Fruit fly (Drosophila melanogaster) whole organism, wandering third instar larva: ENCODE data around the gene CG34178.

Source experiments
- CrebA ChIP-seq: fragments of 200-800 bp; sonication (Bioruptor generic); optimal IDR thresholded peaks from 2 replicates; lab custom pipeline; 2016; ENCODE audit warnings: missing biosample characterization, mild to moderate bottlenecking, missing genetic modification characterization, borderline replicate concordance
- HLH106 ChIP-seq: fragments of 200-800 bp; optimal IDR thresholded peaks from 3 replicates; lab custom pipeline; 2019; ENCODE audit warnings: missing biosample characterization, mild to moderate bottlenecking, missing genetic modification characterization, moderate library complexity
- Hr78 ChIP-seq: fragments of >200 bp; optimal IDR thresholded peaks from 2 replicates; lab custom pipeline; 2017; ENCODE audit warnings: missing biosample characterization, missing genetic modification characterization
- Mio ChIP-seq: sonication (Bioruptor generic); optimal IDR thresholded peaks from 2 replicates; lab custom pipeline; 2016; ENCODE audit warnings: missing biosample characterization, missing genetic modification characterization
- dl ChIP-seq, 2 experiments: fragments of 175-275, 200-275 bp in 1 of 2; fragments of 200-275 bp in 1 of 2; sonication (Bioruptor generic); optimal IDR thresholded peaks; lab custom pipeline; 2018; ENCODE audit warnings: mild to moderate bottlenecking in 2 of 2, missing biosample characterization in 2 of 2, missing genetic modification characterization in 2 of 2, moderate library complexity in 2 of 2; ENCODE audit not compliant: partially characterized antibody in 2 of 2, insufficient read depth in 1 of 2
- foxo ChIP-seq, 2 experiments: fragments of 200-800 bp; sonication (Bioruptor generic); optimal IDR thresholded peaks; 2 replicates in 1 of 2; 3 replicates in 1 of 2; lab custom pipeline; 2016 to 2017; ENCODE audit warnings: missing biosample characterization in 2 of 2, missing genetic modification characterization in 2 of 2
- h ChIP-seq: fragments of 200-800 bp; sonication (Bioruptor generic); optimal IDR thresholded peaks from 3 replicates; lab custom pipeline; 2016; ENCODE audit warnings: missing biosample characterization, mild to moderate bottlenecking, missing genetic modification characterization
- sage ChIP-seq: fragments of 200-800 bp; sonication (Bioruptor generic); optimal IDR thresholded peaks from 2 replicates; lab custom pipeline; 2016; ENCODE audit warnings: missing biosample characterization, mild to moderate bottlenecking, missing genetic modification characterization
- usp ChIP-seq: fragments of >200 bp; optimal IDR thresholded peaks from 2 replicates; lab custom pipeline; 2017; ENCODE audit warnings: missing biosample characterization, missing genetic modification characterization

- TF ChIP-seq Mio (GFP tag; lab: Kevin White, UChicago): no peak
- peak; percentile 61 for TF ChIP-seq HLH106 (tag; lab: Kevin White, UChicago)
- no peak for TF ChIP-seq Hr78
- TF ChIP-seq foxo (GFP tag; optimal IDR thresholded peaks at IDR 0.05; lab: Kevin White, UChicago): peak in 1 of 2 experiments; percentile 67
- no peak for TF ChIP-seq CrebA
- TF ChIP-seq sage: no peak
- TF ChIP-seq usp (GFP tag; lab: Kevin White, UChicago): no peak
- TF ChIP-seq h (GFP tag; lab: Kevin White, UChicago): peak; percentile 52
- TF ChIP-seq dl (GFP tag; optimal IDR thresholded peaks at IDR 0.05; lab: Kevin White, UChicago; ENCODE audit: insufficient read depth in 1 of 2, partially characterized antibody in 2 of 2): no peak
Observed at dm6 chr2L:4458119-4459056, 24.7 kb downstream of the CG34178 start, which contains the start of gene RpL27A.
